Worm (Caenorhabditis elegans): ENCODE data around the gene F53C3.6.

ce11 chrII:3933640-3934039, 35.7 kb downstream of the F53C3.6 start, which contains the start of gene Y14H12B.2:
- no peak for TF ChIP-seq nhr-77 (tag; optimal IDR thresholded peaks at IDR 0.05)
- TF ChIP-seq snpc-4 (tag; optimal IDR thresholded peaks at IDR 0.05), result no peak
- TF ChIP-seq nhr-11 (tag; optimal IDR thresholded peaks at IDR 0.05), result no peak
- no peak for TF ChIP-seq ztf-11 (tag; optimal IDR thresholded peaks at IDR 0.05)
- no peak for TF ChIP-seq elt-1 (tag; optimal IDR thresholded peaks at IDR 0.05)
- no peak for TF ChIP-seq skn-1 (tag; optimal IDR thresholded peaks at IDR 0.05)
- no peak for TF ChIP-seq aly-2 (tag; optimal IDR thresholded peaks at IDR 0.05)
- no peak for TF ChIP-seq jun-1 (tag; optimal IDR thresholded peaks at IDR 0.05)

Data from whole organism, L3 larva.